Fruit fly (Drosophila melanogaster): ENCODE measurements around the gene CG2217.

Gene CG2217

DNA sequence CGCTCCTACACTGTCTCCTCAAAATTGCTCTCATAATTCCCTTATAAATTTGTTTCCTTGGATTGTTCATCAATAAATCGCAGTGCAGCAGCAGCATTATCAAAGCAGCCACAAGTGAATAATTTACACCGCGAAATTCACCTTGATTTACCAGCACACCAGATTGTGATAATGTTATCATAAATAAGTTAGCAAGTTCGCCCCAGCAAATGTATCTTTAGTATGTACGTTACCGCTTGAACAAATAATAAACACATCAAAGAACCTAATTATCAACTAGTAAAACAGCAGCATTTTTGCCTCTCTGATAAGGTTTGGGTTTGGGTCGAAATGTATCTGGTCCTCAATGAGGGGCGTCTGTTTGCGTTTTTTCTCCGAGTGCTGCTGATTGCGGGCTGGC is 32.5 kb downstream of the CG2217 start:
- TF ChIP-seq mirr (GFP tag; optimal IDR thresholded peaks at IDR 0.05) (peak; percentile 91), CG34376 (GFP tag; optimal IDR thresholded peaks at IDR 0.05) (peak; percentile 46), CG13296 (GFP tag; optimal IDR thresholded peaks at IDR 0.05) (peak; percentile 4), CG34422 (GFP tag; IDR thresholded peaks at IDR 0.05) (no peak), Atf-2 (GFP tag; optimal IDR thresholded peaks at IDR 0.05) (no peak), sug (tag; optimal IDR thresholded peaks at IDR 0.05) (peak; percentile 28), tin (GFP tag; optimal IDR thresholded peaks at IDR 0.05) (no peak), gem (tag; optimal IDR thresholded peaks at IDR 0.05) (no peak), CG6813 (GFP tag; optimal IDR thresholded peaks at IDR 0.05) (no peak), CG1233 (GFP tag; optimal IDR thresholded peaks at IDR 0.05) (no peak), Dip2 (GFP tag; IDR thresholded peaks at IDR 0.05) (no peak), schlank (tag; optimal IDR thresholded peaks at IDR 0.05) (no peak), CG13775 (GFP tag; optimal IDR thresholded peaks at IDR 0.05) (no peak), exex (tag; optimal IDR thresholded peaks at IDR 0.05) (peak; percentile 70), caup (GFP tag; optimal IDR thresholded peaks at IDR 0.05; ENCODE audit: severe bottlenecking) (peak; percentile 30), az2 (GFP tag; optimal IDR thresholded peaks at IDR 0.05) (no peak), tx (GFP tag; optimal IDR thresholded peaks at IDR 0.05) (no peak), Med (GFP tag) (peak; percentile 2)

DNA sequence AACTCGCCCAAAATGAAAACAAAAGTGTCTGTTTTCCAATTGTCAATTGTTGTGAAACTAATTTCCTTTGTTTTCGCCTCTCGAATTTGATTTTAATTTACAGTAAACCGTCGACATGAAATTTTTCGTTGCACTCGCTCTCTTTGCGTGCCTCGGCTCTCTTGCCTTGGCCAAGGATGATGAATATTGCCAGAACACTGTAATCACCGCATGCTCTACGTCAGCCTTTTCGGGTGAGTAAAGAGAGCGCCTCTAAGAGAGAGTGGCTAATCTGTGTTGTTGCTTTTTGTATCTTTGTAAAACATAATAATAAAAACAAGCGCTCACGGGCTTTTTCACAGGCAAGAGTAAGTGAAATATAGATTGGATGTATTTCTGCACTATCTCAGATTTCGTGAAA is 33.7 kb downstream of the CG2217 start:
- peak; percentile 93 for TF ChIP-seq Trl (optimal IDR thresholded peaks at IDR 0.05)
- TF ChIP-seq Trl (GFP tag; optimal IDR thresholded peaks at IDR 0.05), result no peak
- no peak for TF ChIP-seq CG7271 (tag; optimal IDR thresholded peaks at IDR 0.05)
- peak; percentile 97 for TF ChIP-seq MTF-1 (GFP tag; optimal IDR thresholded peaks at IDR 0.05; ENCODE audit: borderline replicate concordance)
- peak; percentile 10 for TF ChIP-seq lbe (GFP tag; optimal IDR thresholded peaks at IDR 0.05)
- peak; percentile 1 for TF ChIP-seq nom (GFP tag; optimal IDR thresholded peaks at IDR 0.05)
- TF ChIP-seq CG13624 (GFP tag; optimal IDR thresholded peaks at IDR 0.05), result peak; percentile 9
- TF ChIP-seq Ssrp (tag; optimal IDR thresholded peaks at IDR 0.05), result no peak
- TF ChIP-seq lov (optimal IDR thresholded peaks at IDR 0.05), result no peak
- no peak for TF ChIP-seq lov (GFP tag; IDR thresholded peaks at IDR 0.05)
- peak; percentile 10 for TF ChIP-seq Med (GFP tag)
- TF ChIP-seq CG3163 (GFP tag; optimal IDR thresholded peaks at IDR 0.05), result peak; percentile 95
- TF ChIP-seq yki (optimal IDR thresholded peaks at IDR 0.05), result peak; percentile 56
- TF ChIP-seq CG31441 (GFP tag; IDR thresholded peaks at IDR 0.05), result no peak
- TF ChIP-seq Xrp1 (GFP tag; IDR thresholded peaks at IDR 0.05), result no peak
- TF ChIP-seq onecut (GFP tag; IDR thresholded peaks at IDR 0.05), result no peak

- TF ChIP-seq TFAM (GFP tag; optimal IDR thresholded peaks at IDR 0.05) (peak; percentile 73), run (tag; optimal IDR thresholded peaks at IDR 0.05) (peak; percentile 76), CG15269 (tag; optimal IDR thresholded peaks at IDR 0.05) (peak; percentile 95), C15 (GFP tag; IDR thresholded peaks at IDR 0.05) (0 out of 3 replicates have a peak, but pooled peaks have one; percentile 66), CG4854 (GFP tag; optimal IDR thresholded peaks at IDR 0.05) (peak; percentile 90), CG15514 (GFP tag; optimal IDR thresholded peaks at IDR 0.05) (peak; percentile 83), inv (GFP tag; IDR thresholded peaks at IDR 0.05; ENCODE audit: partially characterized antibody) (no peak), caup (GFP tag; optimal IDR thresholded peaks at IDR 0.05; ENCODE audit: severe bottlenecking) (peak; percentile 96), CG12236 (GFP tag; optimal IDR thresholded peaks at IDR 0.05) (peak; percentile 96), CG14710 (tag; optimal IDR thresholded peaks at IDR 0.05) (peak; percentile 97), CG13775 (GFP tag; optimal IDR thresholded peaks at IDR 0.05) (peak; percentile 99), CG13123 (GFP tag; optimal IDR thresholded peaks at IDR 0.05) (peak; percentile 90), sd (tag; optimal IDR thresholded peaks at IDR 0.05) (peak; percentile 60), CG4617 (GFP tag; optimal IDR thresholded peaks at IDR 0.05; ENCODE audit: borderline replicate concordance) (peak; percentile 82), ato (GFP tag; IDR thresholded peaks at IDR 0.05; ENCODE audit: partially characterized antibody) (peak; percentile 14; the same call in 1 of the 2 replicates), hbn (GFP tag; IDR thresholded peaks at IDR 0.05; ENCODE audit: partially characterized antibody) (no peak), MBD-R2 (GFP tag; IDR thresholded peaks at IDR 0.05) (peak; percentile 61), CG8388 (GFP tag; optimal IDR thresholded peaks at IDR 0.05) (peak; percentile 92)
These were observed 34.4 kb downstream of the CG2217 start for dm6 chr3R:30388215-30388871.
